Worm (Caenorhabditis elegans) whole organism, L4 larva: Measurements from ENCODE around the gene hsp-12.2.

ENCODE experiments used
- Y5F2A.4 ChIP-seq: fragments of 200-800 bp; sonication (Bioruptor generic); optimal IDR thresholded peaks from 2 replicates; lab custom pipeline; 2018; ENCODE audit warnings: mild to moderate bottlenecking, missing genetic modification characterization, missing compliant biosample characterization
- unc-62 ChIP-seq, 3 experiments: fragments of 150-350 bp in 1 of 3; sonication (generic microtip); optimal IDR thresholded peaks in 2 of 3; peaks in 1 of 3; 1 replicate in 1 of 3; 2 replicates in 2 of 3; lab custom pipeline; 2014 to 2017; ENCODE audit warnings: missing biosample characterization in 3 of 3, missing genetic modification characterization in 3 of 3, missing genetic modification reagents in 3 of 3, missing genotype in 1 of 3

hsp-12.2 gene

DNA sequence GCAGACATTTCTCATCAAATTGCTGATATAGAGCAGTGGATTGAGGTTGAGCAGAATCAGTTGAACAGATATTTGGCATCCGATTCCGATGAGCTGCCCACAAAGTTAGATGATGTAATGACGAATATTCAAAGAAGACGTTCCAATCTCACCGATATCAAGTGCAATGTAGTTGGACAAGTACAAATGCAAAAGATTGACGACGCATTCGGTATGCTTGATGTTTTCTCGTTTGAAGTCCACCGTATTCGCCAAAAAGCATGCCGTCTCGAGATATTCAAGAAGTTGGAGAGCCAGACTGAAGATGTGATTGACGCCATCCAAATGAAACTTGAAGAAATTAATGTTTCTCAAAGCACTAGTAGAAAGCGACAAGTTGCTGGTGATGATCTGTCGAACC is 47.3 kb downstream of the hsp-12.2 start:
- TF ChIP-seq Y5F2A.4 (GFP tag; lab: Kevin White, UChicago) (no peak), unc-62 (GFP tag; optimal IDR thresholded peaks at IDR 0.05 in 1 of 2; lab: Kevin White, UChicago) (peak in 1 of 2 experiments; percentile 95), unc-62 (tag; optimal IDR thresholded peaks at IDR 0.05; lab: Kevin White, UChicago) (no peak)
